Fruit fly (Drosophila melanogaster) whole organism, embryonic: ENCODE measurements around the gene Pex16.
A peak's percentile ranks its signal among the peaks of the same experiment; 100 is the strongest.

Source experiments
- ATbp ChIP-seq: fragments of 200-800 bp; sonication (Bioruptor generic); optimal IDR thresholded peaks from 2 replicates; lab custom pipeline; 2017; ENCODE audit warnings: missing biosample characterization, mild to moderate bottlenecking, missing genetic modification characterization, missing genetic modification reagents
- B-H2 ChIP-seq: fragments of 200-800 bp; sonication (Bioruptor generic); optimal IDR thresholded peaks from 2 replicates; lab custom pipeline; 2018; ENCODE audit warnings: missing biosample characterization, mild to moderate bottlenecking, missing genetic modification characterization
- CG11093 ChIP-seq: fragments of 200-800 bp; sonication (Bioruptor generic); IDR thresholded peaks from 3 replicates; pipeline ENCODE4 v1.3.6; 2022; ENCODE audit warnings: missing biosample characterization, missing genetic modification characterization
- CG12104 ChIP-seq: fragments of 200-800 bp; sonication (Bioruptor generic); optimal IDR thresholded peaks from 3 replicates; lab custom pipeline; 2016; ENCODE audit warnings: missing biosample characterization, missing genetic modification characterization
- CG14667 ChIP-seq: fragments of 200-800 bp; sonication (Bioruptor generic); IDR thresholded peaks from 2 replicates; pipeline ENCODE4 v1.3.6; 2022; ENCODE audit warnings: missing biosample characterization, missing genetic modification characterization
- CG1603 ChIP-seq: fragments of 200-800 bp; sonication (Bioruptor generic); optimal IDR thresholded peaks from 2 replicates; lab custom pipeline; 2019; ENCODE audit warnings: missing biosample characterization, mild to moderate bottlenecking, missing genetic modification characterization, moderate library complexity
- CG17186 ChIP-seq: fragments of 200-800 bp; sonication (Bioruptor generic); optimal IDR thresholded peaks from 3 replicates; lab custom pipeline; 2017; ENCODE audit warnings: missing biosample characterization, missing genetic modification reagents, missing genetic modification characterization
- CG17328 ChIP-seq: fragments of 200-800 bp; sonication (Bioruptor generic); IDR thresholded peaks from 2 replicates; pipeline ENCODE4 v1.3.6; 2022; ENCODE audit warnings: missing biosample characterization, missing genetic modification characterization
- CG2202 ChIP-seq: fragments of 200-800 bp; sonication (Bioruptor generic); optimal IDR thresholded peaks from 2 replicates; lab custom pipeline; 2018; ENCODE audit warnings: missing biosample characterization, mild to moderate bottlenecking, missing genetic modification characterization
- CG3407 ChIP-seq: fragments of 200-800 bp; sonication (Bioruptor generic); optimal IDR thresholded peaks from 2 replicates; lab custom pipeline; 2018; ENCODE audit warnings: missing biosample characterization, mild to moderate bottlenecking, missing genetic modification characterization
- CG4282 ChIP-seq: fragments of 200-800 bp; sonication (Bioruptor generic); optimal IDR thresholded peaks from 2 replicates; lab custom pipeline; 2016; ENCODE audit warnings: missing biosample characterization, missing genetic modification characterization
- CG4404 ChIP-seq: fragments of 200-800 bp; sonication (Bioruptor generic); IDR thresholded peaks from 2 replicates; pipeline ENCODE4 v1.3.6; 2022; ENCODE audit warnings: missing biosample characterization, missing genetic modification characterization
- CG6272 ChIP-seq: fragments of 200-800 bp; sonication (Bioruptor generic); IDR thresholded peaks from 2 replicates; pipeline ENCODE4 v1.3.6; 2022; ENCODE audit warnings: missing biosample characterization, missing genetic modification characterization
- CG6683 ChIP-seq: fragments of 200-800 bp; sonication (Bioruptor generic); optimal IDR thresholded peaks from 2 replicates; lab custom pipeline; 2017; ENCODE audit warnings: missing biosample characterization, mild to moderate bottlenecking, missing genetic modification characterization, missing genetic modification reagents
- CG6765 ChIP-seq: fragments of 200-800 bp; sonication (Bioruptor generic); optimal IDR thresholded peaks from 3 replicates; lab custom pipeline; 2017; ENCODE audit warnings: missing biosample characterization, mild to moderate bottlenecking, missing genetic modification characterization
- CG6791 ChIP-seq: fragments of 200-800 bp; sonication (Bioruptor generic); IDR thresholded peaks from 3 replicates; pipeline ENCODE4 v1.3.6; 2022; ENCODE audit warnings: missing biosample characterization, missing genetic modification characterization; ENCODE audit not compliant: partially characterized antibody
- CG7357 ChIP-seq: fragments of 200-800 bp; sonication (Bioruptor generic); IDR thresholded peaks from 3 replicates; pipeline ENCODE4 v1.3.6; 2022; ENCODE audit warnings: missing biosample characterization, missing genetic modification characterization
- CG7786 ChIP-seq: fragments of 200-800 bp; sonication (Bioruptor generic); optimal IDR thresholded peaks from 2 replicates; lab custom pipeline; 2016; ENCODE audit warnings: missing biosample characterization, missing genetic modification characterization
- CG7928 ChIP-seq: fragments of 200-800 bp; sonication (Bioruptor generic); optimal IDR thresholded peaks from 2 replicates; lab custom pipeline; 2017; ENCODE audit warnings: missing biosample characterization, mild to moderate bottlenecking, missing genetic modification characterization
- CG8388 ChIP-seq: fragments of 200-800 bp; sonication (Bioruptor generic); optimal IDR thresholded peaks from 2 replicates; lab custom pipeline; 2019; ENCODE audit warnings: missing biosample characterization, mild to moderate bottlenecking, missing genetic modification characterization, moderate library complexity
- CG9215 ChIP-seq: fragments of 200-800 bp; sonication (Bioruptor generic); IDR thresholded peaks from 2 replicates; pipeline ENCODE4 v1.3.6; 2022; ENCODE audit warnings: missing biosample characterization, missing genetic modification characterization
- CG9437 ChIP-seq: fragments of 200-800 bp; sonication (Bioruptor generic); optimal IDR thresholded peaks from 2 replicates; lab custom pipeline; 2018; ENCODE audit warnings: missing biosample characterization, mild to moderate bottlenecking, missing genetic modification characterization
- CTCF ChIP-seq: fragments of 200-800 bp; sonication (Bioruptor generic); optimal IDR thresholded peaks from 2 replicates; lab custom pipeline; 2017; ENCODE audit warnings: missing biosample characterization, mild to moderate bottlenecking, missing genetic modification characterization, moderate library complexity
- D ChIP-seq, 2 experiments: fragments of 200-800 bp in 1 of 2; fragments of >200 bp in 1 of 2; sonication (Bioruptor generic) in 1 of 2; optimal IDR thresholded peaks; 2 replicates in 1 of 2; 3 replicates in 1 of 2; lab custom pipeline; 2017; ENCODE audit warnings: mild to moderate bottlenecking in 1 of 2, missing biosample characterization in 1 of 2, missing genetic modification characterization in 1 of 2, missing genetic modification reagents in 1 of 2
- Dfd ChIP-seq, 2 experiments: fragments of >200 bp; optimal IDR thresholded peaks; 2 replicates each; lab custom pipeline; 2017; ENCODE audit warnings: missing biosample characterization in 2 of 2, missing genetic modification characterization in 2 of 2
- HLH54F ChIP-seq: fragments of 200-800 bp; sonication (Bioruptor generic); optimal IDR thresholded peaks from 3 replicates; lab custom pipeline; 2016; ENCODE audit warnings: missing biosample characterization, missing genetic modification characterization
- Hr51 ChIP-seq, 2 experiments: fragments of 200-800 bp; sonication (Bioruptor generic); optimal IDR thresholded peaks; 2 replicates in 1 of 2; 3 replicates in 1 of 2; lab custom pipeline; 2016 to 2018; ENCODE audit warnings: missing biosample characterization in 2 of 2, missing genetic modification characterization in 2 of 2, mild to moderate bottlenecking in 1 of 2, moderate library complexity in 1 of 2
- NC2α ChIP-seq: fragments of 200-800 bp; sonication (Bioruptor generic); optimal IDR thresholded peaks from 2 replicates; lab custom pipeline; 2016; ENCODE audit warnings: missing biosample characterization, missing genetic modification characterization
- Opbp ChIP-seq: fragments of 200-800 bp; sonication (Bioruptor generic); IDR thresholded peaks from 3 replicates; pipeline ENCODE4 v1.3.6; 2022; ENCODE audit warnings: missing biosample characterization, missing genetic modification characterization; ENCODE audit not compliant: partially characterized antibody
- PHDP ChIP-seq: fragments of 200-800 bp; sonication (Bioruptor generic); optimal IDR thresholded peaks from 3 replicates; lab custom pipeline; 2018; ENCODE audit warnings: missing biosample characterization, mild to moderate bottlenecking, missing genetic modification characterization, moderate library complexity
- Sin3A ChIP-seq: fragments of >200 bp; optimal IDR thresholded peaks from 2 replicates; lab custom pipeline; 2018
- ab ChIP-seq: fragments of 200-800 bp; sonication (Bioruptor generic); optimal IDR thresholded peaks from 2 replicates; lab custom pipeline; 2016; ENCODE audit warnings: missing biosample characterization, missing genetic modification characterization
- btn ChIP-seq: fragments of 200-800 bp; sonication (Bioruptor generic); optimal IDR thresholded peaks from 2 replicates; lab custom pipeline; 2016; ENCODE audit warnings: missing biosample characterization, missing genetic modification characterization
- cas ChIP-seq: fragments of 200-800 bp; sonication (Bioruptor generic); IDR thresholded peaks from 2 replicates; pipeline ENCODE4 v1.3.6; 2022; ENCODE audit warnings: missing biosample characterization, missing genetic modification characterization
- ci ChIP-seq: fragments of 200-800 bp; sonication (Bioruptor generic); IDR thresholded peaks from 3 replicates; pipeline ENCODE4 v1.3.6; 2022; ENCODE audit warnings: missing biosample characterization, missing genetic modification characterization
- dan ChIP-seq: fragments of 200-800 bp; sonication (Bioruptor generic); IDR thresholded peaks from 2 replicates; pipeline ENCODE4 v1.3.6; 2022; ENCODE audit warnings: missing biosample characterization, missing genetic modification characterization
- dm ChIP-seq: fragments of 200-800 bp; sonication (Bioruptor generic); optimal IDR thresholded peaks from 3 replicates; lab custom pipeline; 2016; ENCODE audit warnings: missing biosample characterization, missing genetic modification characterization
- hbn ChIP-seq: fragments of 200-800 bp; sonication (Bioruptor generic); IDR thresholded peaks from 2 replicates; pipeline ENCODE4 v1.3.6; 2022; ENCODE audit warnings: missing biosample characterization, missing genetic modification characterization; ENCODE audit not compliant: partially characterized antibody
- insv ChIP-seq, 2 experiments: fragments of 200-800 bp; sonication (Bioruptor generic); optimal IDR thresholded peaks; 3 replicates each; lab custom pipeline; 2016 to 2018; ENCODE audit warnings: missing biosample characterization in 2 of 2, missing genetic modification characterization in 2 of 2
- inv ChIP-seq: fragments of 200-800 bp; sonication (Bioruptor generic); IDR thresholded peaks from 2 replicates; pipeline ENCODE4 v1.3.6; 2022; ENCODE audit warnings: missing biosample characterization, missing genetic modification characterization; ENCODE audit not compliant: partially characterized antibody
- jigr1 ChIP-seq: fragments of 200-800 bp; sonication (Bioruptor generic); IDR thresholded peaks from 3 replicates; pipeline ENCODE4 v1.3.6; 2022; ENCODE audit warnings: missing biosample characterization, missing genetic modification characterization
- ken ChIP-seq: fragments of 200-800 bp; sonication (Bioruptor generic); IDR thresholded peaks from 3 replicates; pipeline ENCODE4 v1.3.6; 2022; ENCODE audit warnings: missing biosample characterization, missing genetic modification characterization
- lola ChIP-seq, 3 experiments: fragments of >200 bp in 2 of 3; fragments of 200-800 bp in 1 of 3; sonication (Bioruptor generic) in 1 of 3; optimal IDR thresholded peaks; 2 replicates each; lab custom pipeline; 2017 to 2019; ENCODE audit warnings: missing biosample characterization in 3 of 3, missing genetic modification characterization in 3 of 3, mild to moderate bottlenecking in 1 of 3, moderate library complexity in 1 of 3
- luna ChIP-seq: fragments of 200-800 bp; sonication (Bioruptor generic); optimal IDR thresholded peaks from 2 replicates; lab custom pipeline; 2016; ENCODE audit warnings: missing biosample characterization, missing genetic modification characterization
- ro ChIP-seq: fragments of 200-800 bp; sonication (Bioruptor generic); IDR thresholded peaks from 2 replicates; pipeline ENCODE4 v1.3.6; 2022; ENCODE audit warnings: missing biosample characterization, missing genetic modification characterization
- scrt ChIP-seq: fragments of 200-800 bp; sonication (Bioruptor generic); optimal IDR thresholded peaks from 2 replicates; lab custom pipeline; 2018; ENCODE audit warnings: missing biosample characterization, mild to moderate bottlenecking, missing genetic modification characterization, moderate library complexity
- tap ChIP-seq: fragments of 200-800 bp; optimal IDR thresholded peaks from 3 replicates; lab custom pipeline; 2019; ENCODE audit warnings: missing biosample characterization, mild to moderate bottlenecking, missing genetic modification characterization, moderate library complexity
- tin ChIP-seq: fragments of 200-800 bp; sonication (Bioruptor generic); optimal IDR thresholded peaks from 3 replicates; lab custom pipeline; 2016; ENCODE audit warnings: missing biosample characterization, missing genetic modification characterization
- wek ChIP-seq: fragments of 200-800 bp; sonication (Bioruptor generic); optimal IDR thresholded peaks from 3 replicates; lab custom pipeline; 2018; ENCODE audit warnings: missing biosample characterization, mild to moderate bottlenecking, missing genetic modification characterization, moderate library complexity

Gene Pex16

dm6 chr3L:20771001-20771890, 6.8 kb downstream of the Pex16 start, which contains the start of the genes CG4042 and Pitslre (continued):
- TF ChIP-seq luna (GFP tag; lab: Kevin White, UChicago) (no peak), btn (GFP tag; lab: Kevin White, UChicago) (no peak), CG6272 (GFP tag; lab: Robert Waterston, UW) (no peak; the same call in 1 of the 2 replicates), CG7928 (GFP tag; lab: Kevin White, UChicago) (no peak), CG14667 (no peak), insv (GFP tag; optimal IDR thresholded peaks at IDR 0.05; lab: Kevin White, UChicago) (no peak), CTCF (no peak), CG17328 (GFP tag; lab: Robert Waterston, UW) (no peak), Sin3A (lab: Kevin White, UChicago) (peak; percentile 52), CG6765 (GFP tag; lab: Kevin White, UChicago) (no peak), dan (GFP tag; lab: Robert Waterston, UW) (no peak), CG9437 (GFP tag; lab: Kevin White, UChicago) (peak; percentile 53), CG6791 (GFP tag; lab: Robert Waterston, UW) (0 out of 3 replicates have a peak, but pooled peaks have one; percentile 54), dm (GFP tag; lab: Kevin White, UChicago) (no peak), CG11093 (GFP tag; lab: Robert Waterston, UW) (no peak), wek (GFP tag; lab: Kevin White, UChicago) (no peak), CG12104 (GFP tag; lab: Kevin White, UChicago) (peak; percentile 38), Opbp (GFP tag; lab: Robert Waterston, UW) (peak; percentile 23; the same call in 1 of the 3 replicates), CG4282 (GFP tag; lab: Kevin White, UChicago) (no peak), tin (peak; percentile 63), CG9215 (GFP tag; lab: Robert Waterston, UW) (peak; percentile 41), CG7357 (GFP tag; lab: Robert Waterston, UW) (no peak), D (optimal IDR thresholded peaks at IDR 0.05; lab: Kevin White, UChicago) (no peak), D (GFP tag; optimal IDR thresholded peaks at IDR 0.05; lab: Kevin White, UChicago) (peak; percentile 28), CG3407 (GFP tag; lab: Kevin White, UChicago) (peak; percentile 8), PHDP (tag; lab: Kevin White, UChicago) (peak; percentile 16), Hr51 (GFP tag; optimal IDR thresholded peaks at IDR 0.05; lab: Kevin White, UChicago) (peak; percentile 19 to 40), ab (GFP tag; lab: Kevin White, UChicago) (no peak), hbn (GFP tag; lab: Robert Waterston, UW) (peak; percentile 71), NC2α (no peak), ken (GFP tag; lab: Robert Waterston, UW) (no peak), CG7786 (GFP tag; lab: Kevin White, UChicago) (no peak), tap (tag; lab: Kevin White, UChicago) (peak; percentile 31), scrt (no peak), CG4404 (GFP tag; lab: Robert Waterston, UW) (no peak), B-H2 (GFP tag; lab: Kevin White, UChicago) (no peak), CG1603 (no peak), CG8388 (peak; percentile 31), jigr1 (GFP tag; lab: Robert Waterston, UW) (no peak), CG6683 (GFP tag; lab: Kevin White, UChicago) (no peak), CG2202 (tag; lab: Kevin White, UChicago) (no peak), ATbp (no peak), lola (GFP tag; optimal IDR thresholded peaks at IDR 0.05; lab: Kevin White, UChicago) (peak in 1 of 3 experiments; percentile 20), HLH54F (no peak), ro (no peak), cas (GFP tag; lab: Robert Waterston, UW) (no peak), CG17186 (GFP tag; lab: Kevin White, UChicago) (peak; percentile 15), inv (GFP tag; lab: Robert Waterston, UW) (peak; percentile 63), Dfd (GFP tag; optimal IDR thresholded peaks at IDR 0.05; lab: Kevin White, UChicago) (no peak), ci (GFP tag; lab: Robert Waterston, UW) (no peak)
